Fruit fly (Drosophila melanogaster) whole organism, embryonic: Measurements from ENCODE around the gene CG3632.

Experiments
- CG31224 ChIP-seq: fragments of 200-800 bp; sonication (Bioruptor generic); IDR thresholded peaks from 2 replicates; pipeline ENCODE4 v1.3.6; 2022; ENCODE audit warnings: missing biosample characterization, missing genetic modification characterization
- twi ChIP-seq: fragments of 200-800 bp; optimal IDR thresholded peaks from 2 replicates; lab custom pipeline; 2019; ENCODE audit warnings: missing biosample characterization, mild to moderate bottlenecking, missing genetic modification characterization, moderate library complexity

- no peak for TF ChIP-seq twi (tag; lab: Kevin White, UChicago)
- TF ChIP-seq CG31224 (GFP tag; lab: Robert Waterston, UW): no peak
Measured at dm6 chrX:16333434-16334141, 37.1 kb downstream of the CG3632 start, which contains the start of the genes CG9921 and Dsp1.
